Worm (Caenorhabditis elegans) whole organism, L3 larva: ENCODE measurements around the gene R05D3.12.

Source experiments
- R02D3.7 ChIP-seq: fragments of 150-350 bp; optimal IDR thresholded peaks from 2 replicates; lab custom pipeline; 2014; ENCODE audit warnings: missing biosample characterization, missing genetic modification characterization
- ZK546.5 ChIP-seq: sonication (generic microtip); optimal IDR thresholded peaks from 2 replicates; lab custom pipeline; 2017; ENCODE audit warnings: missing biosample characterization, missing genetic modification characterization
- aly-2 ChIP-seq: fragments of 150-350 bp; optimal IDR thresholded peaks from 2 replicates; lab custom pipeline; 2014; ENCODE audit warnings: missing biosample characterization, missing genetic modification characterization
- ama-1 ChIP-seq: fragments of 150-350 bp; optimal IDR thresholded peaks from 2 replicates; lab custom pipeline; 2018
- ceh-16 ChIP-seq: sonication (generic microtip); optimal IDR thresholded peaks from 2 replicates; lab custom pipeline; 2017; ENCODE audit warnings: missing biosample characterization, missing genetic modification characterization
- ceh-28 ChIP-seq: fragments of 150-350 bp; optimal IDR thresholded peaks from 2 replicates; lab custom pipeline; 2014; ENCODE audit warnings: missing biosample characterization, missing genetic modification reagents, missing genetic modification characterization
- ceh-82 ChIP-seq: fragments of 150-350 bp; optimal IDR thresholded peaks from 2 replicates; lab custom pipeline; 2014; ENCODE audit warnings: missing biosample characterization, missing genetic modification characterization
- ceh-9 ChIP-seq: sonication (generic microtip); optimal IDR thresholded peaks from 2 replicates; lab custom pipeline; 2018; ENCODE audit warnings: missing biosample characterization, missing genetic modification characterization
- daf-12 ChIP-seq: fragments of 150-350 bp; optimal IDR thresholded peaks from 2 replicates; lab custom pipeline; 2014; ENCODE audit warnings: missing biosample characterization, missing genetic modification reagents, missing genetic modification characterization
- egl-27 ChIP-seq: sonication (generic microtip); optimal IDR thresholded peaks from 4 replicates; lab custom pipeline; 2017; ENCODE audit warnings: missing biosample characterization, missing genetic modification reagents, missing genetic modification characterization
- egl-5 ChIP-seq: fragments of 150-350 bp; optimal IDR thresholded peaks from 2 replicates; lab custom pipeline; 2017; ENCODE audit warnings: missing biosample characterization, missing genetic modification reagents, missing genetic modification characterization, inconsistent platforms
- elt-1 ChIP-seq: fragments of 150-350 bp; optimal IDR thresholded peaks from 2 replicates; lab custom pipeline; 2014; ENCODE audit warnings: missing biosample characterization, missing genetic modification characterization
- elt-2 ChIP-seq: sonication (generic microtip); optimal IDR thresholded peaks from 2 replicates; lab custom pipeline; 2016; ENCODE audit warnings: missing genetic modification reagents, mild to moderate bottlenecking, missing genetic modification characterization, missing compliant biosample characterization
- elt-3 ChIP-seq, 3 experiments: fragments of 150-350 bp in 1 of 3; sonication (generic microtip) in 2 of 3; optimal IDR thresholded peaks; 2 replicates in 2 of 3; 4 replicates in 1 of 3; lab custom pipeline; 2014 to 2017; ENCODE audit warnings: missing biosample characterization in 3 of 3, missing genetic modification characterization in 3 of 3
- eor-1 ChIP-seq, 2 experiments: fragments of 150-350 bp; optimal IDR thresholded peaks; 2 replicates each; lab custom pipeline; 2014 to 2018; ENCODE audit warnings: missing biosample characterization in 2 of 2, missing genetic modification characterization in 2 of 2
- fkh-10 ChIP-seq: sonication (generic microtip); optimal IDR thresholded peaks from 2 replicates; lab custom pipeline; 2017; ENCODE audit warnings: missing biosample characterization, missing genetic modification reagents, missing genetic modification characterization
- fkh-2 ChIP-seq: fragments of 150-350 bp; optimal IDR thresholded peaks from 2 replicates; lab custom pipeline; 2014; ENCODE audit warnings: missing biosample characterization, missing genetic modification reagents, missing genetic modification characterization
- fos-1 ChIP-seq: fragments of 150-350 bp; optimal IDR thresholded peaks from 2 replicates; lab custom pipeline; 2014; ENCODE audit warnings: missing biosample characterization, missing genetic modification characterization
- hmg-11 ChIP-seq: sonication (generic microtip); optimal IDR thresholded peaks from 2 replicates; lab custom pipeline; 2016; ENCODE audit warnings: missing genetic modification characterization, missing compliant biosample characterization
- jun-1 ChIP-seq: fragments of 150-350 bp; optimal IDR thresholded peaks from 2 replicates; lab custom pipeline; 2014; ENCODE audit warnings: missing biosample characterization, missing genetic modification reagents, missing genetic modification characterization
- lin-15B ChIP-seq: fragments of 150-350 bp; optimal IDR thresholded peaks from 2 replicates; lab custom pipeline; 2014; ENCODE audit warnings: missing biosample characterization, missing genetic modification characterization
- lin-39 ChIP-seq: fragments of 150-350 bp; optimal IDR thresholded peaks from 2 replicates; lab custom pipeline; 2018; ENCODE audit warnings: missing biosample characterization, missing genetic modification reagents, missing genetic modification characterization
- lsy-12 ChIP-seq: sonication (generic microtip); optimal IDR thresholded peaks from 2 replicates; lab custom pipeline; 2016; ENCODE audit warnings: mild to moderate bottlenecking, missing genetic modification characterization, missing compliant biosample characterization
- mdl-1 ChIP-seq: fragments of 150-350 bp; optimal IDR thresholded peaks from 2 replicates; lab custom pipeline; 2014; ENCODE audit warnings: missing biosample characterization, missing genetic modification characterization
- mml-1 ChIP-seq: fragments of 150-350 bp; sonication (generic microtip); optimal IDR thresholded peaks from 3 replicates; lab custom pipeline; 2014; ENCODE audit warnings: missing biosample characterization, missing genetic modification characterization
- nfya-1 ChIP-seq: sonication (generic microtip); optimal IDR thresholded peaks from 2 replicates; lab custom pipeline; 2017; ENCODE audit warnings: missing genetic modification characterization, mild to moderate bottlenecking, missing compliant biosample characterization, antibody characterized with exemption, moderate library complexity; ENCODE audit not compliant: insufficient read depth
- nhr-11 ChIP-seq: fragments of 150-350 bp; optimal IDR thresholded peaks from 2 replicates; lab custom pipeline; 2014; ENCODE audit warnings: missing biosample characterization, missing genetic modification characterization
- nhr-12 ChIP-seq: fragments of 150-350 bp; optimal IDR thresholded peaks from 2 replicates; lab custom pipeline; 2014; ENCODE audit warnings: missing biosample characterization, missing genetic modification characterization
- nhr-23 ChIP-seq: fragments of 150-350 bp; optimal IDR thresholded peaks from 2 replicates; lab custom pipeline; 2014; ENCODE audit warnings: missing biosample characterization, missing genetic modification reagents, missing genetic modification characterization
- nhr-237 ChIP-seq: fragments of 150-350 bp; optimal IDR thresholded peaks from 2 replicates; lab custom pipeline; 2014; ENCODE audit warnings: missing biosample characterization, missing genetic modification characterization
- nhr-25 ChIP-seq: sonication (generic microtip); optimal IDR thresholded peaks from 2 replicates; lab custom pipeline; 2017; ENCODE audit warnings: missing biosample characterization, missing genetic modification characterization
- nhr-28 ChIP-seq: fragments of 150-350 bp; optimal IDR thresholded peaks from 2 replicates; lab custom pipeline; 2014; ENCODE audit warnings: missing biosample characterization, missing genetic modification characterization
- nhr-43 ChIP-seq: sonication (generic microtip); optimal IDR thresholded peaks from 2 replicates; lab custom pipeline; 2016; ENCODE audit warnings: mild to moderate bottlenecking, missing genetic modification characterization, missing compliant biosample characterization; ENCODE audit not compliant: poor library complexity, severe bottlenecking
- nhr-67 ChIP-seq: fragments of 150-350 bp; optimal IDR thresholded peaks from 2 replicates; lab custom pipeline; 2014; ENCODE audit warnings: missing biosample characterization, missing genetic modification characterization
- nhr-76 ChIP-seq: fragments of 150-350 bp; sonication (generic microtip); optimal IDR thresholded peaks from 5 replicates; lab custom pipeline; 2014; ENCODE audit warnings: missing biosample characterization, missing genetic modification characterization
- nhr-77 ChIP-seq: fragments of 150-350 bp; optimal IDR thresholded peaks from 2 replicates; lab custom pipeline; 2014; ENCODE audit warnings: missing biosample characterization, missing genetic modification characterization
- pha-4 ChIP-seq: fragments of 150-350 bp; optimal IDR thresholded peaks from 2 replicates; lab custom pipeline; 2014; ENCODE audit warnings: missing biosample characterization, missing genetic modification reagents, missing genetic modification characterization
- pqm-1 ChIP-seq: fragments of 150-350 bp; optimal IDR thresholded peaks from 2 replicates; lab custom pipeline; 2017; ENCODE audit warnings: missing biosample characterization, missing genetic modification characterization, inconsistent platforms
- sea-2 ChIP-seq: fragments of 150-350 bp; sonication (generic microtip); optimal IDR thresholded peaks from 4 replicates; lab custom pipeline; 2014; ENCODE audit warnings: missing biosample characterization, missing genetic modification reagents, missing genetic modification characterization
- skn-1 ChIP-seq: fragments of 150-350 bp; optimal IDR thresholded peaks from 2 replicates; lab custom pipeline; 2014; ENCODE audit warnings: missing biosample characterization, missing genetic modification characterization
- snpc-4 ChIP-seq: fragments of 150-350 bp; optimal IDR thresholded peaks from 2 replicates; lab custom pipeline; 2014; ENCODE audit warnings: missing biosample characterization, missing genetic modification characterization
- tbx-2 ChIP-seq: sonication (generic microtip); optimal IDR thresholded peaks from 2 replicates; lab custom pipeline; 2016; ENCODE audit warnings: mild to moderate bottlenecking, missing genetic modification characterization, missing compliant biosample characterization
- unc-39 ChIP-seq: sonication (generic microtip); optimal IDR thresholded peaks from 4 replicates; lab custom pipeline; 2017; ENCODE audit warnings: missing biosample characterization, missing genetic modification characterization
- unc-62 ChIP-seq: fragments of 150-350 bp; sonication (generic microtip); optimal IDR thresholded peaks from 4 replicates; lab custom pipeline; 2014; ENCODE audit warnings: missing biosample characterization, missing genetic modification reagents, missing genetic modification characterization
- zag-1 ChIP-seq: fragments of 150-350 bp; optimal IDR thresholded peaks from 2 replicates; lab custom pipeline; 2014; ENCODE audit warnings: missing biosample characterization, missing genetic modification characterization
- ztf-11 ChIP-seq: fragments of 150-350 bp; optimal IDR thresholded peaks from 2 replicates; lab custom pipeline; 2014; ENCODE audit warnings: missing biosample characterization, missing genetic modification characterization
- ztf-4 ChIP-seq: fragments of 150-350 bp; optimal IDR thresholded peaks from 2 replicates; lab custom pipeline; 2014; ENCODE audit warnings: missing biosample characterization, missing genetic modification characterization

R05D3.12 gene

ce11 chrIII:8413501-8413900, 32.8 kb downstream of the R05D3.12 start:
- TF ChIP-seq zag-1 (tag; lab: Kevin White, UChicago): no peak
- peak; percentile 32 for TF ChIP-seq pha-4
- TF ChIP-seq, all 47 proteins: peak for 1

- TF ChIP-seq pqm-1 (tag; lab: Kevin White, UChicago) (no peak), sea-2 (no peak)
These were observed 36.1 kb downstream of the R05D3.12 start for ce11 chrIII:8416871-8417191.

DNA sequence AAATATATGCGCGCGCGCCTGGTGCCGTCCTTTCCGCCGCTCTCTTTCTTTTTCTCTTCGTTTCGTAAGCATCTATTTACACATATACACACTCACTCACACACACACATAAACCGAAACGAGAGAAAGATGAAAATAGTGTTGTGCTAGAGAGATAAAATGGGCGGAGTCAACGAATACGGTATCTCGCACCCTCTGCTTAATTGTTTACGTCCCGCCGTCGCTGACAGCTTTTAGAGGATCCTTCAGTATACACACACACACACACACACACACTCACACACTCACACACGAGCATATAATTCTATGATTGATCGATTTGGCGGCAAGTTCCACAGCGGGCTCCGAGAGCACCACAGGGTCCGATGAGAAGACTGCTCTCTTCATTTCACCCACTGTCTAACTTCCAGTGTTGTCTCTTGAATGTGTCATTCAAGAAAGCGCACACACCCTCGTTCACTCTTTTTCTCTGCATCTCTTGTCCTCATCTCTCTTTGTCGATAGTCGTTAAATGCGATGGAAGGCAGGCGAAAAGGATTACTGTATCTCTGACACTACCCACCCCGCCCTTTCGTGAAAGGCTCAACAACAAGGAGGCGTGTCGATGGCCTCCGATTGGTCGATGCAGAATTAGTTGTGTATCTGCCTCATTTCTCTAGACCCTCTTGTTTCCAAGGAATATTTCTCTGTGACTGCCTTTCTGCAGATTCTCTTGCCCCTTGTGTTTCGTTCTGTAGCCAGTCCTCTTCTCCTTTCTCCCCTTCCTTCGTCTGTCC, 36.6 kb downstream of the R05D3.12 start:
- TF ChIP-seq ceh-82 (tag; lab: Kevin White, UChicago) (peak; percentile 89), jun-1 (tag; lab: Kevin White, UChicago) (peak; percentile 67), snpc-4 (peak; percentile 79), aly-2 (tag; lab: Kevin White, UChicago) (no peak), fos-1 (tag; lab: Kevin White, UChicago) (no peak), ceh-9 (no peak), R02D3.7 (tag; lab: Kevin White, UChicago) (peak; percentile 86), nhr-11 (tag; lab: Kevin White, UChicago) (peak; percentile 67), nhr-67 (tag; lab: Kevin White, UChicago) (no peak), hmg-11 (peak; percentile 76), ceh-16 (tag; lab: Kevin White, UChicago) (no peak), nhr-237 (no peak), lin-39 (peak; percentile 91), nhr-76 (tag; lab: Kevin White, UChicago) (no peak), pha-4 (peak; percentile 86), ZK546.5 (tag; lab: Kevin White, UChicago) (peak; percentile 5), tbx-2 (peak; percentile 76), zag-1 (tag; lab: Kevin White, UChicago) (peak; percentile 82), ztf-4 (tag; lab: Kevin White, UChicago) (no peak), egl-5 (tag; lab: Kevin White, UChicago) (peak; percentile 93), nhr-43 (tag; lab: Kevin White, UChicago) (peak; percentile 43), nhr-28 (tag; lab: Kevin White, UChicago) (no peak), skn-1 (tag; lab: Kevin White, UChicago) (peak; percentile 32), fkh-10 (GFP tag; lab: Kevin White, UChicago) (peak; percentile 58), unc-62 (GFP tag; lab: Kevin White, UChicago) (peak; percentile 94), nhr-77 (tag; lab: Kevin White, UChicago) (no peak), elt-2 (tag; lab: Kevin White, UChicago) (peak; percentile 77), nhr-25 (tag; lab: Kevin White, UChicago) (peak; percentile 91), elt-1 (peak; percentile 53), sea-2 (peak; percentile 35), lin-15B (tag; lab: Kevin White, UChicago) (peak; percentile 94), nhr-12 (tag; lab: Kevin White, UChicago) (no peak), ceh-28 (tag; lab: Kevin White, UChicago) (peak; percentile 97), daf-12 (no peak), ztf-11 (peak; percentile 24), elt-3 (tag; optimal IDR thresholded peaks at IDR 0.05; lab: Kevin White, UChicago) (no peak), lsy-12 (peak; percentile 95), mdl-1 (peak; percentile 74), egl-27 (no peak), unc-39 (tag; lab: Kevin White, UChicago) (peak; percentile 30), mml-1 (tag; lab: Kevin White, UChicago) (no peak), eor-1 (tag; optimal IDR thresholded peaks at IDR 0.05; lab: Kevin White, UChicago) (no peak), pqm-1 (tag; lab: Kevin White, UChicago) (peak; percentile 79), nhr-23 (peak; percentile 89), ama-1 (lab: Kevin White, UChicago) (no peak), fkh-2 (tag; lab: Kevin White, UChicago) (peak; percentile 85), nfya-1 (tag; lab: Kevin White, UChicago) (peak; percentile 100)
